Worm (Caenorhabditis elegans): ENCODE measurements around the gene T25E4.1.

DNA sequence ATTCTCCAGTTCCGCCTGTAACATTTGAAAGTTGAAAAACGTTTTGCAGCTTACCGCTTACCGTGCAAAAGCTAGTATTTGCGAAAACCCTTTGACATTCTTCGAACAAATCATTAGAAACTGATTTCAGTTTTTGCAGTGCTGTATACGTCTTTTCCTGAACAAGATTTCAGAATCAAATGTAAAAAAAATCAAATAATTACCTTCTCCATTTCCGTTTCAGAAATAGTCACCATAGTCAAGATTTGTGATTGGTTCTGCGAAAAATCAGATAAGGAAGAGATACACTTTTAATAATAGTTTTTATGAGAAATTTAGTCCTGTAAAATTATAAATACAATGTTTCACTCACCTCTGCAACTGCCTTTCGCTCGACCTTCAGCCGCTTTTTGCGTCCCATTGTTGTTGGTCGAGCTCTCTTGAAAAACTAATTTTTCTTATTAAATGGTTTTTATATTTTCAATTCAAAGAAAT, 46.2 kb upstream of the T25E4.1 start, which contains the start of gene C17C3.9:
- TF ChIP-seq ztf-11 (tag; optimal IDR thresholded peaks at IDR 0.05) (no peak), elt-3 (tag; optimal IDR thresholded peaks at IDR 0.05) (no peak), lin-32 (GFP tag; optimal IDR thresholded peaks at IDR 0.05) (no peak), unc-120 (tag; optimal IDR thresholded peaks at IDR 0.05; ENCODE audit: poor library complexity, severe bottlenecking) (no peak), pha-4 (tag; optimal IDR thresholded peaks at IDR 0.05) (no peak), blmp-1 (tag; optimal IDR thresholded peaks at IDR 0.05) (no peak)
